Worm (Caenorhabditis elegans) whole organism, L4 larva: ENCODE measurements around the gene Y116A8C.25.

Experiments used
- F10B5.3 ChIP-seq: sonication (generic microtip); optimal IDR thresholded peaks from 2 replicates; lab custom pipeline; 2016; ENCODE audit warnings: mild to moderate bottlenecking, missing genetic modification characterization, missing compliant biosample characterization
- F37D6.2 ChIP-seq: sonication (generic microtip); optimal IDR thresholded peaks from 2 replicates; lab custom pipeline; 2016; ENCODE audit warnings: mild to moderate bottlenecking, missing genetic modification characterization, missing compliant biosample characterization
- R02D3.7 ChIP-seq: fragments of 150-350 bp; sonication (generic microtip); optimal IDR thresholded peaks from 3 replicates; lab custom pipeline; 2014; ENCODE audit warnings: missing biosample characterization, missing genetic modification characterization
- T20F7.1 ChIP-seq: fragments of 200-800 bp; sonication (Bioruptor generic); optimal IDR thresholded peaks from 2 replicates; lab custom pipeline; 2018; ENCODE audit warnings: mild to moderate bottlenecking, missing genetic modification characterization, missing compliant biosample characterization
- attf-4 ChIP-seq: sonication (generic microtip); optimal IDR thresholded peaks from 3 replicates; lab custom pipeline; 2017; ENCODE audit warnings: missing biosample characterization, missing genetic modification characterization
- ceh-82 ChIP-seq: sonication (generic microtip); optimal IDR thresholded peaks from 2 replicates; lab custom pipeline; 2017; ENCODE audit warnings: missing biosample characterization, missing genetic modification characterization
- lin-39 ChIP-seq: fragments of 150-350 bp; optimal IDR thresholded peaks from 2 replicates; lab custom pipeline; 2014; ENCODE audit warnings: missing biosample characterization, missing genetic modification reagents, missing genetic modification characterization
- lsy-2 ChIP-seq, 2 experiments: fragments of 150-350 bp in 1 of 2; sonication (generic microtip) in 1 of 2; optimal IDR thresholded peaks; 2 replicates each; lab custom pipeline; 2014 to 2017; ENCODE audit warnings: missing biosample characterization in 2 of 2, missing genetic modification characterization in 2 of 2
- mep-1 ChIP-seq: fragments of 150-350 bp; sonication (generic microtip); optimal IDR thresholded peaks from 3 replicates; lab custom pipeline; 2014; ENCODE audit warnings: missing biosample characterization, missing genetic modification characterization
- nhr-237 ChIP-seq: sonication (generic microtip); optimal IDR thresholded peaks from 2 replicates; lab custom pipeline; 2017; ENCODE audit warnings: missing biosample characterization, missing genetic modification characterization
- nhr-6 ChIP-seq: fragments of 150-350 bp; optimal IDR thresholded peaks from 2 replicates; lab custom pipeline; 2014; ENCODE audit warnings: missing biosample characterization, missing genetic modification characterization
- skn-1 ChIP-seq: fragments of 150-350 bp; optimal IDR thresholded peaks from 2 replicates; lab custom pipeline; 2014; ENCODE audit warnings: missing biosample characterization, missing genetic modification characterization
- unc-62 ChIP-seq, 3 experiments: fragments of 150-350 bp in 1 of 3; sonication (generic microtip); optimal IDR thresholded peaks in 2 of 3; peaks in 1 of 3; 1 replicate in 1 of 3; 2 replicates in 2 of 3; lab custom pipeline; 2014 to 2017; ENCODE audit warnings: missing biosample characterization in 3 of 3, missing genetic modification characterization in 3 of 3, missing genetic modification reagents in 3 of 3, missing genotype in 1 of 3
- vab-7 ChIP-seq: fragments of 200-800 bp; sonication (Bioruptor generic); IDR thresholded peaks from 2 replicates; pipeline ENCODE4 v1.3.6; 2022; ENCODE audit warnings: missing genetic modification reagents, missing genetic modification characterization, missing compliant biosample characterization

DNA sequence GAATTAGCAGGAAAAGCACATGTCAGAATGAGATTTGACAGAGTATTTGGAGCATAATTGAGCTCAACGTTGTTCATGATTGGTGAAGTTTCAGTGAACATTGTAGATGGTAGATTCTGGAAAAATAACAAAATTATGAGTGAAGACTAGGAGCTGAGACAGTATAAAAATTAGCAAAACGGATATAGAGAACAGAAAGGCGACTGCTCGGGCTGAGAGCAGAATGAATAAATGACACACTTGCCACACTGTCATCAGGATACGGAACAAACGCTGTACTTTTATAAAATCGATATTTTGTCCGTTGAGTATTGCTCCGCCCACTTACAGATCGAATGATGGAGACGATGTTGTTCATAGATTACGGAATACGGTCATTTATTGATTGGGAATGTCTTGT lies 53.5 kb downstream of the Y116A8C.25 start, which contains the start of gene dct-13:
- no peak for TF ChIP-seq F10B5.3 (tag; lab: Kevin White, UChicago)
- TF ChIP-seq lsy-2 (tag; optimal IDR thresholded peaks at IDR 0.05; lab: Kevin White, UChicago): no peak
- no peak for TF ChIP-seq nhr-237 (tag; lab: Kevin White, UChicago)
- TF ChIP-seq unc-62 (GFP tag; optimal IDR thresholded peaks at IDR 0.05 in 1 of 2; lab: Kevin White, UChicago): no peak
- no peak for TF ChIP-seq unc-62 (tag; optimal IDR thresholded peaks at IDR 0.05; lab: Kevin White, UChicago)
- no peak for TF ChIP-seq vab-7 (GFP tag; lab: Robert Waterston, UW)
- TF ChIP-seq T20F7.1 (GFP tag; lab: Kevin White, UChicago): no peak
- TF ChIP-seq nhr-6 (tag; lab: Kevin White, UChicago): no peak
- TF ChIP-seq attf-4 (tag; lab: Kevin White, UChicago): no peak
- TF ChIP-seq lin-39 (tag; lab: Kevin White, UChicago): no peak
- TF ChIP-seq mep-1 (tag; lab: Kevin White, UChicago): no peak
- TF ChIP-seq ceh-82: no peak
- no peak for TF ChIP-seq F37D6.2 (tag; lab: Kevin White, UChicago)
- TF ChIP-seq skn-1 (tag; lab: Kevin White, UChicago): no peak
- no peak for TF ChIP-seq R02D3.7 (tag; lab: Kevin White, UChicago)
